Fruit fly (Drosophila melanogaster) S2 (cell line): ENCODE data around the gene Gagr.
A peak's percentile ranks its signal among the peaks of the same experiment; 100 is the strongest.

ENCODE experiments used
- CG8478 ChIP-seq: fragments of >200 bp; optimal IDR thresholded peaks from 2 replicates; lab custom pipeline; 2018
- CTCF ChIP-seq, 2 experiments: fragments of >200 bp; optimal IDR thresholded peaks; 2 replicates each; lab custom pipeline; 2018

The Gagr gene

dm6 chr3L:16392874-16393273 is 1.5 kb upstream of the Gagr start:
- TF ChIP-seq CG8478 (lab: Kevin White, UChicago) = no peak

DNA sequence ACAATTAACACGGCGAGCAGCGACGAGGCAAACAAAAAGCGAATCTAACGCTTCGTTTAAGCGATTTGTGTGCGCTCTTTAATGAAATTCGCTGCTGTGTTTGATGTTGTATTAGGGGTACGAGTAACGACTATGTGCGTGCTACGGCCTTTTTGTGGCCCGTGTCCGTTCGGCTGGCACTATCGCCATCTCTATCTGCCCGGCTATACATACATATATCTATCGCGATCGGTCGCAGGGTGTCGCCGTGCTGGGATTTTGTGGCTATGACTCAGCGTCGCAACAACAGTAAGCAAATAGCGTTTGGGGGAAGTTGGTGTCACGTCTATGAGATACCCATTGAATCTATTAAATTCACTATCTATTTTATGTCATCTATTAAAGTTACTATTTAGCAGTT is 686 bp upstream of the Gagr start:
- TF ChIP-seq CG8478 (lab: Kevin White, UChicago) (no peak), CTCF (optimal IDR thresholded peaks at IDR 0.05; lab: Kevin White, UChicago) (no peak)

DNA sequence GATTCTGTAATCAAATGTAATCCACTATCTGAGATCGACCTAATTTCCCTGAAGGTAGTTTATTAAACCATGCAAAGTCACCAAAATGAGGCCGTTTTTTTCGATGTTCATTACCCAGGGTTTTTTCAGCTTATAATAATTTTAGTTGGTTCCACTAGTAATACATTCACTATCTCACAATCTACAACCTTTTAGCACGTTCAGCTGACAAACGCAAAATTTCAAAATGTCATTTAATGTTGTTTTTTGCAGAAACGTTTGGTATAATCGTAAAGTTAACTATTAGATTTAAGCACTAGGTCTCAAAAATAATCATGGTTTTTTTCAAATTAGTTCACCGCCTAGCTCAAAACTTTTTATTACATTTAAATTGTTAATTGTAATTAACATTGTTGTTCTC is 5.8 kb downstream of the Gagr start, which contains the start of gene CG44836:
Gene CG44836, minus strand, starts transcription at position 101 of the 400 bp plus-strand sequence.
- TF ChIP-seq CTCF (optimal IDR thresholded peaks at IDR 0.05; lab: Kevin White, UChicago) = no peak
- no peak for TF ChIP-seq CG8478 (lab: Kevin White, UChicago)

DNA sequence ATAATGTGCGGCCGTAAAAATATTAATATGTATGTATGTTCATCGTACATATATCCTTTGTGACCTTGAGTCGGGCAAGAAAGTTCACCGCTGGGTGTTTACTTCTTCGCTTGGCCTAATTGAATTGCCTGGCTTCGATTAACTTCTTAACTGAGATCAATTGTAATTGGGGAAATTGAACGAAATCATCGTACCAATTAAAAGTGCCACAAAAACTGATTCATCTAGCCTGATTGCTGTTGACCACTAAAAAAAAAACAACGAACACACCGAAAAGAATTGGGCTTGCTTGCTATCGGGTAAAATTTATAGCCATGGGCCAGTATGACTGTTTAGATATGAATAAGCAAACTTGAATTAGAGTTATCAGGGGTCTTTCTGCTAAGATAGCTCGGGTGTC is 7.9 kb downstream of the Gagr start:
- no peak for TF ChIP-seq CG8478 (lab: Kevin White, UChicago)
- TF ChIP-seq CTCF (optimal IDR thresholded peaks at IDR 0.05; lab: Kevin White, UChicago) = no peak

DNA sequence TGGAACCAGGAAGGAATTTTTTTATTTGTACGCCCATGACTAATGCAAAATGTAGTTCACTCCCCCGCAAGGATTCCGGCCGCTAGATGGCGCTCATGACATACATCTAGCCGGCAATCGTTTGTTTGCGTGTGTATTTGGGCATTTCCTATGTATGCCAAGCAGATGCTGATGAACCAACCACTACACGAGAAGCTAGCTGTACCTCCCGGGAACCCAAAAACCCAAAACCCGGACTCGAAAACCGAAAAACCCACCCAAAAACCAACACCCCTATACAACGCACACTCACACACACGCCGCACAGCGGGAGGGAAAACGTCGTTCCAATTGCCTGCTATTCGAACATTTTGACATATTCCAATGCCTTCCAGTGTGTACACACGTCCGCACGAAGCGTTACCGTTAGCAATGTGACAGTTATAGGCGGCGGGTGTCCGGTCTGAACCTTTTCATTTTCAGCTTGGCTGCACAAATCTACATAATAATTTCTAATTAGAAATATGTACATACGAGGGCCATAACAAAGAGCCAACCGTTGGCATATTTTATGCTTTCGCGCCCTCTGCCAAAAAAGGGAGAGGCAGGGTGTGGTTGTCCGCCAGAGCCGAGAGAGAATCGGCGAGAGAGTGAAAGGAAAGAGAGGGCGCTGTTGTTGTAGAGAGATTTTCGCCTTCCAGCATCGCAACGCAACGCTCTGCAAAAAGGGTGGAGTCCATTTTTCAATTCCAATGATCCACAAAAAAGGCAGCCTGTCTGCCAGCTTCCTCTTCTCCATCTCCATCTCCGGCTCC is 13.6 kb downstream of the Gagr start:
- TF ChIP-seq CTCF (optimal IDR thresholded peaks at IDR 0.05; lab: Kevin White, UChicago) = peak; percentile 87 to 92
- no peak for TF ChIP-seq CG8478 (lab: Kevin White, UChicago)

DNA sequence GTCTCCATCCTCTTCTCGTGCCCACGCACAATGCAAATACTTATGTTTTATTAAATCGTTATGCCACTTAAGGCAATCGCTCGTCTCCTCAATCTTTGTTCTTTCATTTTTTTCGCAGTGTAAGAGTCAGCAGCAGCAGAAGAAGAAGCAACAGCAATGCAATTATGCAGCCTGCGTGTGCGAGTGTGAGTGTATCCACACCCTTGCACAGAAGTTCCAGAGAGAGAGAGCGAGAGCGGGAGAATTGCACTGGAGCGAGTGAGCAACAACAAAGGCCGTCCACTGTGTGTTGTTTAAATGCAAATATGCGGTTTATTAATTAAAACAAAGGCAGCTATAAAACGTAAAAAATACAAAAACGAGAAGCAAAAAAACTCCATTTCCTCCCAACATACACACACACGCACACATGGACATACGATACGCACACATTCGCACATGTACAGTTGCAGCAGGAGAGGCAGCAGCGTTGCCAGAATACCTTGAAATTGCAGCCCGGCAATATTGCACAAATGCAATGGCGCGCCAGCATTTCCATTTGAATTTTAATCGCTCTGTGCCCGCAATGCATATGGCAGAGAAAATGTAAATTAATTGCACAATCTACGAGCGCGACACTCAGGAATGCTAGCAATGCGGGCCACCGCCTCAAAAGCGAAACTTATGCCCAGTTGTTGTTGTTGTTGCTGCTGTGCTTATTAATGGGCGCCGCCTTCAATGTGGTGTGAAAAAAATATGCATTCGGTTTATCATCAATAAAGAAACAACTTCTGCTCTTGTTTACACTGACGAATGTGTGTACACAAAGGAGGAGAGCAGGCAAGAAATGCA is 14.4 kb downstream of the Gagr start:
- TF ChIP-seq CG8478 (lab: Kevin White, UChicago) (no peak), CTCF (optimal IDR thresholded peaks at IDR 0.05; lab: Kevin White, UChicago) (no peak)

DNA sequence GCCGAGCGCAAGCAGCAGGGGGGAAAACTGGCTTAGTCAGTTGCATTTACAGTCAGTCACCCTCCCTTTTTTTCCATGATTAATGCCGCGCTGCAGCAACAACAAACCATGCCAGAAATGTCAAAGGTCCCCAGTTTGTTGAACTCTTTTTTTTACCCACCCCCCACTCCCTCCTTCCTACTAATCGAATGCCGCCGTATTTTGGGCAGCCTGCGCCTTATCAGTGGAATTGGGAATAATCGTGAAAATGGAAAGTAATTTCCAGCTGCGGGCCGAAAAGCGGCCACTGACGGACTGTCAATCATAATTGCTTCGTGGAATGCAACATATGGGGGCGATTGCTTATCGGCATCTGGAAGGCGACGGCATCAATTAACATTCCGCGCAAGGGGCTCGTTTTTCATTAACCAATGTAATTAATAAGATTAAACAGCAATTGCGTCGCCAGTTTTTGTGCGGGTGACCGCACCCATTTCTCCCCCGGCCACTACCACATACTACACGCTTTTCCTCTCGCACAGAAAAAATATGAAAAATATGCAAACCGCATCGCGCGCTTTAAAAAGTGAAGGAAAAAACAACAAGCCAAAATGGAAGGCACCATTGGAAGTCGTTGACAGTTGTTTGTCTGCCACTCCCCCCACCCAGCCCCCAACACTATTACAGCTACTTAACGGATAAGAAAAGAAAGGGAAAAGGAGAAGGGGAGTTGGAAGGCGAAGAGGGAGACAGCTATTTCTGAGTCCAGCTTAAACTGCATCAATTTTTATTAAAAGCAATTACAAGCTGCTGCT is 15.3 kb downstream of the Gagr start:
- TF ChIP-seq CG8478 (lab: Kevin White, UChicago) = no peak
- no peak for TF ChIP-seq CTCF (optimal IDR thresholded peaks at IDR 0.05; lab: Kevin White, UChicago)

- TF ChIP-seq CTCF (optimal IDR thresholded peaks at IDR 0.05; lab: Kevin White, UChicago) (no peak), CG8478 (lab: Kevin White, UChicago) (no peak)
These were observed 16.1 kb downstream of the Gagr start for dm6 chr3L:16410234-16411119.

DNA sequence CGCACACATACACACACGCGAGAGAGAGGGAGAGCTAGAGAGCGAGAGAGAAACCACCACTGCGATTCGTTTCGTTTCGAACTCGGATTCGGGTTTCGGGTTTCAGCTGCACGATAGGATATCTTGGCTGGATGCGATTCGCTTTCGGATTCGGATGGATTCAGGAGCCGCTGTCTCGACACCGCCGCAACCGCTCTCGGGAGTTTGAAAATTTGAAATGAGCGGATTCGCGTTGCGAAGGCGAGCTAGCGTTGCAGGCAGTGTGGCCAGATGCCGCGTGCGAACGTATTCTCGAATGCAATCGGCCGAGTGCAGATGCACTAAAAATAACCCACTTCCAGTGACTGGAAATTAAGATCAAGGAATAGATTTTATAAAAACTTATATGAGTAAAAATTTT is 17.2 kb downstream of the Gagr start, which contains the start of gene fax:
Gene fax, minus strand, starts transcription at position 263 of the 400 bp plus-strand sequence.
- no peak for TF ChIP-seq CG8478 (lab: Kevin White, UChicago)
- peak in 1 of 2 experiments; percentile 60 for TF ChIP-seq CTCF (optimal IDR thresholded peaks at IDR 0.05; lab: Kevin White, UChicago)

dm6 chr3L:16412394-16412950 is 18.1 kb downstream of the Gagr start, which contains the start of gene Serinc:
Gene Serinc (plus strand): TSS chr3L:16412722.
- TF ChIP-seq CG8478 (lab: Kevin White, UChicago) (no peak), CTCF (optimal IDR thresholded peaks at IDR 0.05; lab: Kevin White, UChicago) (peak; percentile 68 to 92)

DNA sequence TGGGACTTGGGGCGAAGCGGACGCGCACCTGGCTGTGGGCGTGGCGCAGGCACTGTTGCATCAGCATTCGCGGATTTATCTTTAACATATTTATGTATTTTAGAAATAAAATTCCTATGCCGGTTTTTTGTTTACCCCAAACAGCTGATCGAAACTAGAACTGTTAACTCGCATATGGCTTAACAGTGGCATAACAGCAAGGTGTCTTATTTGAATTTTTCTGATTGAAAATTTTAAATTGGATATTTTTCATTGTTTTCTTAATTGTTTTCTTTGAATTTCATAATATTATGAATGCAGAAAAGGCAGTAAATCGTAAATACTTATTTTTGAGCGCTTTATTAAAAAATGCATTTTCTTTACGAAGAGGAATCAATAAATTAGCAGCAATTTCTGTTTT is 22.6 kb downstream of the Gagr start, which contains the start of gene GluRS-m:
Gene GluRS-m, minus strand, starts transcription at position 154 of the 400 bp plus-strand sequence.
- TF ChIP-seq CTCF (optimal IDR thresholded peaks at IDR 0.05; lab: Kevin White, UChicago) = no peak
- TF ChIP-seq CG8478 (lab: Kevin White, UChicago) = no peak

- TF ChIP-seq CG8478 (lab: Kevin White, UChicago) (no peak), CTCF (optimal IDR thresholded peaks at IDR 0.05; lab: Kevin White, UChicago) (no peak)
These were observed 24.8 kb downstream of the Gagr start, which contains the start of the genes TyrRS and CG33158 for dm6 chr3L:16419059-16419773. Gene TyrRS (minus strand): TSS chr3L:16419302. Gene CG33158 (plus strand): TSS chr3L:16419597.
